Worm (Caenorhabditis elegans) whole organism, young adult: ENCODE data around the gene cox-6C.

Experiments
- B0019.2 ChIP-seq: fragments of 200-800 bp; sonication (Bioruptor generic); conservative IDR thresholded peaks from 2 replicates; pipeline ENCODE4 v1.3.6; 2022; ENCODE audit warnings: missing genetic modification reagents, missing genetic modification characterization, missing compliant biosample characterization
- B0035.1 ChIP-seq: sonication (generic microtip); optimal IDR thresholded peaks from 2 replicates; lab custom pipeline; 2016; ENCODE audit warnings: missing genetic modification characterization, mild to moderate bottlenecking, missing compliant biosample characterization, missing genotype, missing genetic modification reagents
- C17E4.6 ChIP-seq: fragments of 200-800 bp; sonication (Bioruptor generic); IDR thresholded peaks from 2 replicates; pipeline ENCODE4 v1.3.6; 2022; ENCODE audit warnings: missing genetic modification reagents, missing genetic modification characterization, missing compliant biosample characterization
- D2030.7 ChIP-seq: fragments of 200-800 bp; sonication (Bioruptor generic); IDR thresholded peaks from 2 replicates; pipeline ENCODE4 v1.3.6; 2022; ENCODE audit warnings: missing genetic modification reagents, missing genetic modification characterization, missing compliant biosample characterization
- F23B12.7 ChIP-seq: sonication (generic microtip); optimal IDR thresholded peaks from 2 replicates; lab custom pipeline; 2017; ENCODE audit warnings: missing genetic modification characterization, mild to moderate bottlenecking, missing compliant biosample characterization, antibody characterized with exemption, moderate library complexity; ENCODE audit not compliant: insufficient read depth
- F33H1.4 ChIP-seq: fragments of 200-800 bp; sonication (Bioruptor generic); IDR thresholded peaks from 2 replicates; pipeline ENCODE4 v1.3.6; 2022; ENCODE audit warnings: missing genetic modification reagents, missing genetic modification characterization, missing compliant biosample characterization
- F39B2.1 ChIP-seq: fragments of 200-800 bp; sonication (Bioruptor generic); IDR thresholded peaks from 2 replicates; pipeline ENCODE4 v1.3.6; 2022; ENCODE audit warnings: missing genetic modification reagents, missing genetic modification characterization, missing compliant biosample characterization
- F57C9.4 ChIP-seq: sonication (generic microtip); optimal IDR thresholded peaks from 2 replicates; lab custom pipeline; 2017; ENCODE audit warnings: mild to moderate bottlenecking, missing genetic modification characterization, missing compliant biosample characterization
- T07F8.4 ChIP-seq: sonication (generic microtip); optimal IDR thresholded peaks from 2 replicates; lab custom pipeline; 2016; ENCODE audit warnings: mild to moderate bottlenecking, missing genetic modification characterization, moderate library complexity, missing compliant biosample characterization
- Y53F4B.3 ChIP-seq: fragments of 200-800 bp; sonication (Bioruptor generic); IDR thresholded peaks from 2 replicates; pipeline ENCODE4 v1.3.6; 2022; ENCODE audit warnings: missing genetic modification reagents, missing genetic modification characterization, missing compliant biosample characterization
- Y56A3A.18 ChIP-seq: fragments of 200-800 bp; sonication (Bioruptor generic); IDR thresholded peaks from 2 replicates; pipeline ENCODE4 v1.3.6; 2022; ENCODE audit warnings: missing genetic modification reagents, missing genetic modification characterization, missing compliant biosample characterization
- Y67H2A.10 ChIP-seq: fragments of 200-800 bp; sonication (Bioruptor generic); conservative IDR thresholded peaks from 2 replicates; pipeline ENCODE4 v1.3.6; 2022; ENCODE audit warnings: missing genetic modification reagents, missing genetic modification characterization, missing compliant biosample characterization
- Y79H2A.3 ChIP-seq: fragments of 200-800 bp; sonication (Bioruptor generic); conservative IDR thresholded peaks from 2 replicates; pipeline ENCODE4 v1.3.6; 2022; ENCODE audit warnings: missing genetic modification reagents, missing genetic modification characterization, missing compliant biosample characterization
- aptf-3 ChIP-seq: fragments of 200-800 bp; sonication (Bioruptor generic); IDR thresholded peaks from 2 replicates; pipeline ENCODE4 v1.3.6; 2022; ENCODE audit warnings: missing genetic modification characterization, missing compliant biosample characterization
- attf-3 ChIP-seq: fragments of 200-800 bp; sonication (Bioruptor generic); conservative IDR thresholded peaks from 2 replicates; pipeline ENCODE4 v1.3.6; 2022; ENCODE audit warnings: missing genetic modification reagents, missing genetic modification characterization, missing compliant biosample characterization
- attf-6 ChIP-seq: fragments of 200-800 bp; sonication (Bioruptor generic); IDR thresholded peaks from 2 replicates; pipeline ENCODE4 v1.3.6; 2022; ENCODE audit warnings: missing genetic modification reagents, missing genetic modification characterization, missing compliant biosample characterization
- bed-1 ChIP-seq: fragments of 200-800 bp; sonication (Bioruptor generic); IDR thresholded peaks from 2 replicates; pipeline ENCODE4 v1.3.6; 2022; ENCODE audit warnings: missing genetic modification reagents, missing genetic modification characterization, missing compliant biosample characterization
- cebp-2 ChIP-seq: fragments of 200-800 bp; sonication (Bioruptor generic); IDR thresholded peaks from 2 replicates; pipeline ENCODE4 v1.3.6; 2022; ENCODE audit warnings: missing genetic modification characterization, missing compliant biosample characterization
- ceh-40 ChIP-seq: fragments of 200-800 bp; sonication (Bioruptor generic); IDR thresholded peaks from 2 replicates; pipeline ENCODE4 v1.3.6; 2022; ENCODE audit warnings: missing genetic modification characterization, missing compliant biosample characterization
- ceh-91 ChIP-seq: fragments of 200-800 bp; sonication (Bioruptor generic); IDR thresholded peaks from 2 replicates; pipeline ENCODE4 v1.3.6; 2022; ENCODE audit warnings: missing genetic modification reagents, missing genetic modification characterization, missing compliant biosample characterization
- dpl-1 ChIP-seq: fragments of 150-350 bp; optimal IDR thresholded peaks from 2 replicates; lab custom pipeline; 2014; ENCODE audit warnings: missing biosample characterization, missing genetic modification reagents, missing genetic modification characterization
- egl-18 ChIP-seq: fragments of 200-800 bp; sonication (Bioruptor generic); IDR thresholded peaks from 2 replicates; pipeline ENCODE4 v1.3.6; 2022; ENCODE audit warnings: missing genetic modification reagents, missing genetic modification characterization, missing compliant biosample characterization
- ets-4 ChIP-seq: fragments of 200-800 bp; sonication (Bioruptor generic); optimal IDR thresholded peaks from 2 replicates; lab custom pipeline; 2018; ENCODE audit warnings: mild to moderate bottlenecking, missing genetic modification characterization, missing compliant biosample characterization
- hlh-26 ChIP-seq: fragments of 200-800 bp; sonication (Bioruptor generic); conservative IDR thresholded peaks from 2 replicates; pipeline ENCODE4 v1.3.6; 2022; ENCODE audit warnings: missing genetic modification reagents, missing genetic modification characterization, missing compliant biosample characterization
- hrde-1 ChIP-seq: sonication (generic microtip); optimal IDR thresholded peaks from 2 replicates; lab custom pipeline; 2016; ENCODE audit warnings: missing genetic modification characterization, mild to moderate bottlenecking, missing compliant biosample characterization, moderate library complexity, missing genotype, missing genetic modification reagents, borderline replicate concordance
- let-526 ChIP-seq: fragments of 200-800 bp; sonication (Bioruptor generic); IDR thresholded peaks from 2 replicates; pipeline ENCODE4 v1.3.6; 2022; ENCODE audit warnings: missing genetic modification reagents, missing genetic modification characterization, missing compliant biosample characterization
- lin-26 ChIP-seq: fragments of 200-800 bp; sonication (Bioruptor generic); IDR thresholded peaks from 2 replicates; pipeline ENCODE4 v1.3.6; 2022; ENCODE audit warnings: missing genetic modification reagents, missing genetic modification characterization, missing compliant biosample characterization
- madf-6 ChIP-seq: fragments of 200-800 bp; sonication (Bioruptor generic); IDR thresholded peaks from 2 replicates; pipeline ENCODE4 v1.3.6; 2022; ENCODE audit warnings: missing genetic modification reagents, missing genetic modification characterization, missing compliant biosample characterization
- madf-8 ChIP-seq: fragments of 200-800 bp; sonication (Bioruptor generic); conservative IDR thresholded peaks from 2 replicates; pipeline ENCODE4 v1.3.6; 2022; ENCODE audit warnings: missing genetic modification reagents, missing genetic modification characterization, missing compliant biosample characterization
- mcd-1 ChIP-seq: fragments of 200-800 bp; sonication (Bioruptor generic); IDR thresholded peaks from 2 replicates; pipeline ENCODE4 v1.3.6; 2022; ENCODE audit warnings: missing genetic modification reagents, missing genetic modification characterization, missing compliant biosample characterization
- mel-28 ChIP-seq: sonication (generic microtip); optimal IDR thresholded peaks from 2 replicates; lab custom pipeline; 2016; ENCODE audit warnings: borderline replicate concordance, mild to moderate bottlenecking, missing genetic modification characterization, missing compliant biosample characterization
- nfya-1 ChIP-seq: sonication (generic microtip); optimal IDR thresholded peaks from 2 replicates; lab custom pipeline; 2017; ENCODE audit warnings: antibody characterized with exemption, missing compliant biosample characterization, missing genetic modification characterization, borderline replicate concordance; ENCODE audit not compliant: insufficient read depth
- nhr-120 ChIP-seq: fragments of 200-800 bp; sonication (Bioruptor generic); IDR thresholded peaks from 2 replicates; pipeline ENCODE4 v1.3.6; 2022; ENCODE audit warnings: missing genetic modification characterization, missing compliant biosample characterization
- nhr-90 ChIP-seq: sonication (generic microtip); optimal IDR thresholded peaks from 2 replicates; lab custom pipeline; 2016; ENCODE audit warnings: missing genotype, mild to moderate bottlenecking, missing genetic modification characterization, missing compliant biosample characterization
- pha-4 ChIP-seq: fragments of 150-350 bp; sonication (generic microtip); optimal IDR thresholded peaks from 2 replicates; lab custom pipeline; 2014; ENCODE audit warnings: missing biosample characterization, missing genetic modification reagents, missing genetic modification characterization
- rcor-1 ChIP-seq: fragments of 200-800 bp; sonication (Bioruptor generic); IDR thresholded peaks from 2 replicates; pipeline ENCODE4 v1.3.6; 2022; ENCODE audit warnings: missing genetic modification reagents, missing genetic modification characterization, missing compliant biosample characterization
- snpc-1.3 ChIP-seq: sonication (generic microtip); optimal IDR thresholded peaks from 2 replicates; lab custom pipeline; 2017; ENCODE audit warnings: missing genetic modification characterization, mild to moderate bottlenecking, missing compliant biosample characterization, antibody characterized with exemption, moderate library complexity, missing genotype, missing genetic modification reagents; ENCODE audit not compliant: insufficient read depth
- somi-1 ChIP-seq: fragments of 200-800 bp; sonication (Bioruptor generic); optimal IDR thresholded peaks from 2 replicates; lab custom pipeline; 2018; ENCODE audit warnings: mild to moderate bottlenecking, missing genetic modification characterization, missing compliant biosample characterization
- zfh-2 ChIP-seq: fragments of 200-800 bp; sonication (Bioruptor generic); conservative IDR thresholded peaks from 2 replicates; pipeline ENCODE4 v1.3.6; 2022; ENCODE audit warnings: missing genetic modification reagents, missing genetic modification characterization, missing compliant biosample characterization

Gene cox-6C

ce11 chrIV:143807-144371 lies 17.4 kb downstream of the cox-6C start (continued):
- TF ChIP-seq mel-28 (no peak), lin-26 (GFP tag; lab: Robert Waterston, UW) (peak; percentile 90), dpl-1 (GFP tag; lab: Kevin White, UChicago) (no peak), F57C9.4 (tag; lab: Kevin White, UChicago) (no peak), F23B12.7 (tag; lab: Kevin White, UChicago) (no peak), ceh-40 (GFP tag; lab: Robert Waterston, UW) (no peak), F33H1.4 (GFP tag; lab: Robert Waterston, UW) (no peak; the same call in 1 of the 2 replicates), snpc-1.3 (tag; lab: Kevin White, UChicago) (peak; percentile 29), B0019.2 (GFP tag; lab: Robert Waterston, UW) (no peak), attf-3 (peak; percentile 67), hrde-1 (tag; lab: Kevin White, UChicago) (peak; percentile 0), B0035.1 (peak; percentile 13), rcor-1 (GFP tag; lab: Robert Waterston, UW) (no peak), Y56A3A.18 (GFP tag; lab: Robert Waterston, UW) (0 out of 2 replicates have a peak, but pooled peaks have one; percentile 54), egl-18 (GFP tag; lab: Robert Waterston, UW) (no peak), Y67H2A.10 (GFP tag; lab: Robert Waterston, UW) (no peak), aptf-3 (GFP tag; lab: Robert Waterston, UW) (no peak), bed-1 (GFP tag; lab: Robert Waterston, UW) (no peak), let-526 (GFP tag; lab: Robert Waterston, UW) (no peak), Y53F4B.3 (no peak), D2030.7 (peak; percentile 76), pha-4 (tag; lab: Kevin White, UChicago) (no peak), nhr-90 (peak; percentile 74), T07F8.4 (tag; lab: Kevin White, UChicago) (peak; percentile 7), ceh-91 (GFP tag; lab: Robert Waterston, UW) (0 out of 2 replicates have a peak, but pooled peaks have one; percentile 12), nhr-120 (GFP tag; lab: Robert Waterston, UW) (0 out of 2 replicates have a peak, but pooled peaks have one; percentile 4), attf-6 (no peak), madf-6 (GFP tag; lab: Robert Waterston, UW) (peak; percentile 39; the same call in 1 of the 2 replicates), mcd-1 (GFP tag; lab: Robert Waterston, UW) (peak; percentile 71), C17E4.6 (no peak), somi-1 (GFP tag; lab: Kevin White, UChicago) (no peak), nfya-1 (tag; lab: Kevin White, UChicago) (no peak), cebp-2 (peak; percentile 55; the same call in 1 of the 2 replicates), madf-8 (GFP tag; lab: Robert Waterston, UW) (no peak)

ce11 chrIV:147819-148218 lies 21.3 kb downstream of the cox-6C start, which contains the start of gene col-99:
TSS of gene col-99 (minus strand) at chrIV:147919.
- TF ChIP-seq F39B2.1 (GFP tag; lab: Robert Waterston, UW): no peak
- peak; percentile 48; the same call in 1 of the 2 replicates for TF ChIP-seq zfh-2 (GFP tag; lab: Robert Waterston, UW)
- no peak for TF ChIP-seq ets-4
- TF ChIP-seq hlh-26 (GFP tag; lab: Robert Waterston, UW): no peak
- TF ChIP-seq attf-3: peak; percentile 46; the same call in 1 of the 2 replicates
- TF ChIP-seq Y79H2A.3 (GFP tag; lab: Robert Waterston, UW): no peak
